Fruit fly (Drosophila melanogaster) whole organism, embryonic: ENCODE measurements around the gene CkIIalpha-i3.

ENCODE experiments used
- ATbp ChIP-seq: fragments of 200-800 bp; sonication (Bioruptor generic); optimal IDR thresholded peaks from 2 replicates; lab custom pipeline; 2017; ENCODE audit warnings: missing biosample characterization, mild to moderate bottlenecking, missing genetic modification characterization, missing genetic modification reagents
- Abd-B ChIP-seq: fragments of 200-800 bp; sonication (Bioruptor generic); optimal IDR thresholded peaks from 2 replicates; lab custom pipeline; 2018; ENCODE audit warnings: missing biosample characterization, mild to moderate bottlenecking, missing genetic modification characterization, moderate library complexity
- CG10462 ChIP-seq: fragments of 200-800 bp; sonication (Bioruptor generic); optimal IDR thresholded peaks from 2 replicates; lab custom pipeline; 2016; ENCODE audit warnings: missing biosample characterization, missing genetic modification characterization
- CG15514 ChIP-seq: fragments of 200-800 bp; sonication (Bioruptor generic); optimal IDR thresholded peaks from 3 replicates; lab custom pipeline; 2017; ENCODE audit warnings: missing biosample characterization, missing genetic modification characterization, mild to moderate bottlenecking, moderate library complexity, missing genetic modification reagents
- CG1603 ChIP-seq: fragments of 200-800 bp; sonication (Bioruptor generic); optimal IDR thresholded peaks from 2 replicates; lab custom pipeline; 2019; ENCODE audit warnings: missing biosample characterization, mild to moderate bottlenecking, missing genetic modification characterization, moderate library complexity
- CG16863 ChIP-seq: fragments of 200-800 bp; sonication (Bioruptor generic); optimal IDR thresholded peaks from 3 replicates; lab custom pipeline; 2016; ENCODE audit warnings: missing biosample characterization, missing genetic modification characterization
- CG17328 ChIP-seq: fragments of 200-800 bp; sonication (Bioruptor generic); IDR thresholded peaks from 2 replicates; pipeline ENCODE4 v1.3.6; 2022; ENCODE audit warnings: missing biosample characterization, missing genetic modification characterization
- CG17385 ChIP-seq: fragments of 200-800 bp; sonication (Bioruptor generic); optimal IDR thresholded peaks from 3 replicates; lab custom pipeline; 2018; ENCODE audit warnings: missing biosample characterization, mild to moderate bottlenecking, missing genetic modification characterization
- CG17912 ChIP-seq: fragments of 200-800 bp; sonication (Bioruptor generic); optimal IDR thresholded peaks from 2 replicates; lab custom pipeline; 2018; ENCODE audit warnings: missing biosample characterization, mild to moderate bottlenecking, missing genetic modification characterization
- CG2129 ChIP-seq: fragments of 200-800 bp; sonication (Bioruptor generic); IDR thresholded peaks from 2 replicates; pipeline ENCODE4 v1.3.6; 2022; ENCODE audit warnings: missing biosample characterization, missing genetic modification characterization; ENCODE audit not compliant: partially characterized antibody
- CG31441 ChIP-seq: fragments of 200-800 bp; sonication (Bioruptor generic); IDR thresholded peaks from 2 replicates; pipeline ENCODE4 v1.3.6; 2022; ENCODE audit warnings: missing biosample characterization, missing genetic modification characterization
- CG4360 ChIP-seq: fragments of 200-800 bp; sonication (Bioruptor generic); IDR thresholded peaks from 2 replicates; pipeline ENCODE4 v1.3.6; 2022; ENCODE audit warnings: missing biosample characterization, missing genetic modification characterization
- CG4424 ChIP-seq: fragments of 200-800 bp; sonication (Bioruptor generic); optimal IDR thresholded peaks from 3 replicates; lab custom pipeline; 2016; ENCODE audit warnings: missing biosample characterization, missing genetic modification characterization
- CG6689 ChIP-seq: fragments of 200-800 bp; sonication (Bioruptor generic); IDR thresholded peaks from 2 replicates; pipeline ENCODE4 v1.3.6; 2022; ENCODE audit warnings: missing biosample characterization, missing genetic modification characterization
- CG8089 ChIP-seq: fragments of 200-800 bp; sonication (Bioruptor generic); optimal IDR thresholded peaks from 3 replicates; lab custom pipeline; 2016; ENCODE audit warnings: missing biosample characterization, missing genetic modification characterization
- CG8359 ChIP-seq: fragments of 200-800 bp; sonication (Bioruptor generic); optimal IDR thresholded peaks from 2 replicates; lab custom pipeline; 2017; ENCODE audit warnings: missing biosample characterization, mild to moderate bottlenecking, missing genetic modification characterization, borderline replicate concordance
- Hr51 ChIP-seq, 2 experiments: fragments of 200-800 bp; sonication (Bioruptor generic); optimal IDR thresholded peaks; 2 replicates in 1 of 2; 3 replicates in 1 of 2; lab custom pipeline; 2016 to 2018; ENCODE audit warnings: missing biosample characterization in 2 of 2, missing genetic modification characterization in 2 of 2, mild to moderate bottlenecking in 1 of 2, moderate library complexity in 1 of 2
- Hsf ChIP-seq: fragments of 200-800 bp; sonication (Bioruptor generic); optimal IDR thresholded peaks from 3 replicates; lab custom pipeline; 2016; ENCODE audit warnings: missing biosample characterization, missing genetic modification characterization
- MESR4 ChIP-seq: fragments of 200-800 bp; sonication (Bioruptor generic); optimal IDR thresholded peaks from 2 replicates; lab custom pipeline; 2018; ENCODE audit warnings: missing biosample characterization, mild to moderate bottlenecking, missing genetic modification characterization, moderate library complexity
- Mrtf ChIP-seq: fragments of 200-800 bp; sonication (Bioruptor generic); IDR thresholded peaks from 3 replicates; pipeline ENCODE4 v1.3.6; 2022; ENCODE audit warnings: missing biosample characterization, missing genetic modification characterization
- Nf-YA ChIP-seq: fragments of 200-800 bp; sonication (Bioruptor generic); IDR thresholded peaks from 2 replicates; pipeline ENCODE4 v1.3.6; 2022; ENCODE audit warnings: missing biosample characterization, missing genetic modification characterization
- NfI ChIP-seq: fragments of 200-800 bp; sonication (Bioruptor generic); optimal IDR thresholded peaks from 3 replicates; lab custom pipeline; 2018; ENCODE audit warnings: missing biosample characterization, mild to moderate bottlenecking, missing genetic modification characterization, moderate library complexity
- Ssrp ChIP-seq: fragments of 200-800 bp; sonication (Bioruptor generic); optimal IDR thresholded peaks from 2 replicates; lab custom pipeline; 2018; ENCODE audit warnings: missing biosample characterization, mild to moderate bottlenecking, missing genetic modification characterization, moderate library complexity
- Stat92E ChIP-seq, 3 experiments: fragments of >200 bp in 2 of 3; fragments of 200-800 bp in 1 of 3; sonication (Bioruptor generic) in 1 of 3; optimal IDR thresholded peaks; 2 replicates each; lab custom pipeline; 2017 to 2019; ENCODE audit warnings: missing biosample characterization in 3 of 3, missing genetic modification characterization in 3 of 3, mild to moderate bottlenecking in 1 of 3, moderate library complexity in 1 of 3
- Tbp ChIP-seq: fragments of >200 bp; optimal IDR thresholded peaks from 2 replicates; lab custom pipeline; 2018; ENCODE audit warnings: missing biosample characterization, missing genetic modification characterization
- cas ChIP-seq: fragments of 200-800 bp; sonication (Bioruptor generic); IDR thresholded peaks from 2 replicates; pipeline ENCODE4 v1.3.6; 2022; ENCODE audit warnings: missing biosample characterization, missing genetic modification characterization
- corto ChIP-seq: fragments of 200-800 bp; sonication (Bioruptor generic); optimal IDR thresholded peaks from 2 replicates; lab custom pipeline; 2016; ENCODE audit warnings: missing biosample characterization, mild to moderate bottlenecking, missing genetic modification characterization, moderate library complexity
- croc ChIP-seq: fragments of 200-800 bp; sonication (Bioruptor generic); conservative IDR thresholded peaks from 3 replicates; pipeline ENCODE4 v1.3.6; 2022; ENCODE audit warnings: missing biosample characterization, missing genetic modification characterization
- dm ChIP-seq: fragments of 200-800 bp; sonication (Bioruptor generic); optimal IDR thresholded peaks from 3 replicates; lab custom pipeline; 2016; ENCODE audit warnings: missing biosample characterization, missing genetic modification characterization
- ems ChIP-seq: fragments of 200-800 bp; sonication (Bioruptor generic); optimal IDR thresholded peaks from 3 replicates; lab custom pipeline; 2016; ENCODE audit warnings: missing biosample characterization, missing genetic modification characterization
- ewg ChIP-seq: fragments of 200-800 bp; sonication (Bioruptor generic); optimal IDR thresholded peaks from 3 replicates; lab custom pipeline; 2017; ENCODE audit warnings: mild to moderate bottlenecking, missing biosample characterization, missing genetic modification reagents, missing genetic modification characterization
- gem ChIP-seq: fragments of 200-800 bp; sonication (Bioruptor generic); optimal IDR thresholded peaks from 2 replicates; lab custom pipeline; 2019; ENCODE audit warnings: missing biosample characterization, mild to moderate bottlenecking, missing genetic modification characterization, moderate library complexity
- grau ChIP-seq: fragments of 200-800 bp; optimal IDR thresholded peaks from 3 replicates; lab custom pipeline; 2019; ENCODE audit warnings: missing biosample characterization, mild to moderate bottlenecking, missing genetic modification characterization, moderate library complexity
- gsb-n ChIP-seq: fragments of 200-800 bp; sonication (Bioruptor generic); optimal IDR thresholded peaks from 3 replicates; lab custom pipeline; 2018; ENCODE audit warnings: missing biosample characterization, mild to moderate bottlenecking, missing genetic modification characterization
- otp ChIP-seq: fragments of 200-800 bp; sonication (Bioruptor generic); IDR thresholded peaks from 3 replicates; pipeline ENCODE4, ENCODE4 v1.3.6; 2022; ENCODE audit warnings: missing biosample characterization, missing genetic modification characterization
- pan ChIP-seq, 4 experiments: fragments of >200 bp in 3 of 4; fragments of 200-800 bp in 1 of 4; sonication (Bioruptor generic) in 1 of 4; optimal IDR thresholded peaks in 3 of 4; IDR thresholded peaks in 1 of 4; 2 replicates each; pipeline versions ENCODE4 v1.3.6 to Lab custom; 2017 to 2022; ENCODE audit warnings: missing biosample characterization in 2 of 4, missing genetic modification characterization in 2 of 4, mixed read lengths in 1 of 4
- sens-2 ChIP-seq: fragments of 200-800 bp; sonication (Bioruptor generic); IDR thresholded peaks from 2 replicates; pipeline ENCODE4 v1.3.6; 2022; ENCODE audit warnings: missing biosample characterization, missing genetic modification characterization
- sima ChIP-seq: fragments of 200-800 bp; sonication (Bioruptor generic); optimal IDR thresholded peaks from 2 replicates; lab custom pipeline; 2016; ENCODE audit warnings: missing biosample characterization, missing genetic modification characterization
- sisA ChIP-seq: fragments of 200-800 bp; sonication (Bioruptor generic); IDR thresholded peaks from 2 replicates; pipeline ENCODE4 v1.3.6; 2022; ENCODE audit warnings: missing biosample characterization, missing genetic modification characterization
- toy ChIP-seq: fragments of 200-800 bp; sonication (Bioruptor generic); IDR thresholded peaks from 2 replicates; pipeline ENCODE4 v1.3.6; 2022; ENCODE audit warnings: missing biosample characterization, missing genetic modification characterization
- trh ChIP-seq: fragments of 200-800 bp; sonication (Bioruptor generic); optimal IDR thresholded peaks from 2 replicates; lab custom pipeline; 2016; ENCODE audit warnings: missing biosample characterization, missing genetic modification characterization
- zf30C ChIP-seq: fragments of 200-800 bp; sonication (Bioruptor generic); optimal IDR thresholded peaks from 3 replicates; lab custom pipeline; 2018; ENCODE audit warnings: missing biosample characterization, mild to moderate bottlenecking, missing genetic modification characterization

The CkIIalpha-i3 gene

DNA sequence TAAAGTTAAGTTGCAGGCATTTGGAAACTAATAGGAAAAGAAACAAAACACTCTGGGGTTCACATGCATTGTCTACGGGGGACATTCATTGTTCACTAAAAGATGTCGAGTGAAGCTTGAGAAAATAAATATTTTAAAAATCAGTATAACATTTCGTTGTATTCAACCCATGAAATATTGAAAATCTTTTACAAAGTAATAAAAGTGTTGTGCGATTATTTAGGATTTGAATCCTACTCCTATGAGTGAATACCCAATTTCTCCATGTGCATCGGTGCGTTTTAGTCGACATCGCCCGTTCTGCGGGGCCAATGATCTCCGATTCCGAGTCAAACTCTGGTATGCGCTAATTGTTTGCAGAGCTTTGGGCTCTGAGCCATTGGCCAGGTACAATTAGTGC lies 44.2 kb upstream of the CkIIalpha-i3 start (continued):
- TF ChIP-seq CG2129 (GFP tag; lab: Robert Waterston, UW) = no peak
- TF ChIP-seq Mrtf = no peak
- TF ChIP-seq sima (GFP tag; lab: Kevin White, UChicago) = no peak
- peak; percentile 46; the same call in 1 of the 2 replicates for TF ChIP-seq sisA (GFP tag; lab: Robert Waterston, UW)
- TF ChIP-seq CG17385 = peak; percentile 15
- TF ChIP-seq dm (GFP tag; lab: Kevin White, UChicago) = no peak
- no peak for TF ChIP-seq corto (GFP tag; lab: Kevin White, UChicago)
- peak; percentile 39 for TF ChIP-seq Ssrp
- TF ChIP-seq CG16863 (GFP tag; lab: Kevin White, UChicago) = peak; percentile 5
- peak; percentile 26 for TF ChIP-seq gsb-n (tag; lab: Kevin White, UChicago)
- TF ChIP-seq grau (tag; lab: Kevin White, UChicago) = peak; percentile 3
- 0 out of 3 replicates have a peak, but pooled peaks have one; percentile 55 for TF ChIP-seq otp (GFP tag; lab: Robert Waterston, UW)
- TF ChIP-seq zf30C (GFP tag; lab: Kevin White, UChicago) = peak; percentile 22
- peak; percentile 2 for TF ChIP-seq ems
- TF ChIP-seq Tbp (GFP tag; lab: Kevin White, UChicago) = no peak
- peak; percentile 39 for TF ChIP-seq ATbp (GFP tag; lab: Kevin White, UChicago)
- TF ChIP-seq CG10462 (GFP tag; lab: Kevin White, UChicago) = peak; percentile 36
- TF ChIP-seq CG17912 (GFP tag; lab: Kevin White, UChicago) = no peak
- peak; percentile 34; the same call in 1 of the 2 replicates for TF ChIP-seq Nf-YA (GFP tag; lab: Robert Waterston, UW)
- TF ChIP-seq CG31441 = 0 out of 2 replicates have a peak, but pooled peaks have one; percentile 10
- TF ChIP-seq sens-2 (GFP tag; lab: Robert Waterston, UW) = no peak
- TF ChIP-seq gem (tag; lab: Kevin White, UChicago) = peak; percentile 58
- TF ChIP-seq ewg (GFP tag; lab: Kevin White, UChicago) = peak; percentile 35
- TF ChIP-seq Abd-B (GFP tag; lab: Kevin White, UChicago) = no peak
- TF ChIP-seq toy (GFP tag; lab: Robert Waterston, UW) = no peak
- TF ChIP-seq CG8089 = no peak
- no peak for TF ChIP-seq CG8359 (GFP tag; lab: Kevin White, UChicago)
- TF ChIP-seq CG15514 (GFP tag; lab: Kevin White, UChicago) = no peak
- no peak for TF ChIP-seq MESR4 (GFP tag; lab: Kevin White, UChicago)
- no peak for TF ChIP-seq pan (optimal IDR thresholded peaks at IDR 0.05; lab: Kevin White, UChicago)
- TF ChIP-seq pan (GFP tag; optimal IDR thresholded peaks at IDR 0.05 in 1 of 2, IDR thresholded peaks at IDR 0.05 in 1 of 2) = peak in 1 of 2 experiments; percentile 49
- TF ChIP-seq CG4360 (GFP tag; lab: Robert Waterston, UW) = no peak
- peak; percentile 28 for TF ChIP-seq CG4424 (GFP tag; lab: Kevin White, UChicago)
- TF ChIP-seq croc = 0 out of 3 replicates have a peak, but pooled peaks have one; percentile 13
- no peak for TF ChIP-seq trh (GFP tag; lab: Kevin White, UChicago)
- peak; percentile 17 for TF ChIP-seq Hsf
- peak; percentile 35 for TF ChIP-seq CG1603 (tag; lab: Kevin White, UChicago)
- peak; percentile 44 for TF ChIP-seq CG17328 (GFP tag; lab: Robert Waterston, UW)
- peak; percentile 15 for TF ChIP-seq NfI (GFP tag; lab: Kevin White, UChicago)
- peak; percentile 45; the same call in 1 of the 2 replicates for TF ChIP-seq CG6689
- no peak for TF ChIP-seq cas (GFP tag; lab: Robert Waterston, UW)
- no peak for TF ChIP-seq Stat92E (GFP tag; optimal IDR thresholded peaks at IDR 0.05; lab: Kevin White, UChicago)
- TF ChIP-seq Hr51 (GFP tag; optimal IDR thresholded peaks at IDR 0.05; lab: Kevin White, UChicago) = peak in 1 of 2 experiments; percentile 50
